Fruit fly (Drosophila melanogaster) ovary, adult (tissue): ENCODE measurements around the gene msd5.

Source experiments
- CG17801 ChIP-seq: fragments of 200-800 bp; optimal IDR thresholded peaks from 2 replicates; lab custom pipeline; 2019; ENCODE audit warnings: missing biosample characterization, mild to moderate bottlenecking, missing genetic modification characterization, moderate library complexity; ENCODE audit not compliant: partially characterized antibody

Gene msd5

DNA sequence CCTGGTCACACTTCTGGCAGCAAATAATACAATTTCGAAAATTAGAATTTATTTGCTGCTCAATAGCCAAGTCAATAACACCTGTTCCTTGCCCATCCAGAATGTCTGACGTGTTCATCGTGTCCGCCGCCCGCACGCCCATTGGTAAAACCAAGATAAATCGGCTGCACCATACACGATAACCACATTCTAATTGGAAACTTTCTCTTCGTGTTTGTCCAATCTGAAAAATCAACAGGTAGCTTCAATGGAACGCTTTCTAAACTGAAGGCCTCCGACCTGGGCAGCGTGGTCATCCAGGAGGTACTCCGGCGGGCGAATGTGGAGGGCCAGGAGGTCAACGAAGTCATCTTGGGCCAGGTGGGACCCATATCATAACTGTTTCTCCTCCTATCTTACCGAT is 30.0 kb downstream of the msd5 start:
- TF ChIP-seq CG17801 (GFP tag; lab: Kevin White, UChicago), result no peak

DNA sequence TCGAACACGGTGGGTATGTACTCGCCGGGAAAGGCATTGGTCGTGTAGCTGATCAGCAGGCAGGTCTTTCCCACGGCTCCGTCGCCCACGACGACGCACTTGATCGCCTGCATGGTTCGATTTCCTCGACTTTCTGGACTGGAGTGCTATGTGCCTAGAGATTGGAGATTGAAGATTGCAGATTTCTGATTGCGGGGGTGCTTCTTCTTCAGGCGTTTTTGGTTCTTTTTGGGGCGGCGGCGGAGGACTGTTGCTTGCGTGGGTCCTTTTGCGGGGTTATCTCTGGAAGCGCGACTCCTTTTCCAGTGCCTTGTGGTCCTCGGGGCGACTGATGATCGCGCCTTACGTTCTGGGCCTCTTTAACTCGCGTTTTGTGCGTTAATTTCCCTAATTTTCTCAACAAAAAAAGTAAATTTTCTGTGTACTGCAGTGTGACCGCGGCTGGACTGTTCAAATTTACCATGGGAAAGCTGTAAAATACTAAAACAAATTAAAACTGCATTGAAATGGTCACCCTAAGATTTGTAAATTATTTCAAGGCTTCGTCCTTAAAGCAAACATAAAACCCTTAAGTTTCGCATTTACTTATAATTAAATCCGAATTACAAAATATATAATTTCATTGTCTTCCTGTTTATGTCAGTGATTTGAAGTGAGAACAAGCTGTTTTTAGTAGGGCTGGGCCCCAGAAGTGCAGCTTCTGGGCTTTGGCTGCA is 30.6 kb downstream of the msd5 start, which contains the start of the genes Rac1 and Acat2:
Gene Rac1, minus strand, starts transcription at position 450 of the 716 bp plus-strand sequence.
Gene Acat2, plus strand, starts transcription at position 711 of the 716 bp plus-strand sequence.
- TF ChIP-seq CG17801 (GFP tag; lab: Kevin White, UChicago), result no peak

dm6 chr3L:1300076-1300635 is 32.8 kb downstream of the msd5 start:
- TF ChIP-seq CG17801 (GFP tag; lab: Kevin White, UChicago), result peak; percentile 90

DNA sequence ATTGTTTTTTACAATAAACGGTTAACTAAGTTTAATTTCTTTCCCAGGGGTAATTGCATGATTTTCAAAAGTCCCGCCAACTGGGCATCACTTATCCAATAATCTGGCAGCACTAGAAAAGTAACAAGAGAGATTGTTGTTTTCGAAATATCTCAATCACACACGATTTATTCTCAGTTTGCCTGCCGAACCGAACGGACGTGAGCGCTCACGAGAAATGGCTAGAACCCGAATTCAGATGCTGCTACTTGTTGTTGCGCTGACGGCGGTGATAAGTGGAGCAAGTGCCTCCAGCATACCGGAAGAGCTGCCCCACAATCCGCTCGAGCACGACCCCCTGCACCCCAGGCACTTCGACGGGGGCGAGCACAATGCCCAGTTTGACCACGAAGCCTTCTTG is 34.4 kb downstream of the msd5 start, which contains the start of gene scf:
Gene scf, plus strand, starts transcription at position 164 of the 400 bp plus-strand sequence.
- TF ChIP-seq CG17801 (GFP tag; lab: Kevin White, UChicago), result no peak

- TF ChIP-seq CG17801 (GFP tag; lab: Kevin White, UChicago), result no peak
These were observed 37.3 kb downstream of the msd5 start, which contains the start of gene Rabex-5 for dm6 chr3L:1295693-1296092. Gene Rabex-5 (plus strand): TSS chr3L:1295913.

dm6 chr3L:1294835-1295234 is 38.1 kb downstream of the msd5 start:
- TF ChIP-seq CG17801 (GFP tag; lab: Kevin White, UChicago), result no peak
